Fruit fly (Drosophila melanogaster): Measurements from ENCODE around the gene plh.

The plh gene

dm6 chr3R:5010153-5010552, 678 bp downstream of the plh start (continued):
- TF ChIP-seq usp (GFP tag; optimal IDR thresholded peaks at IDR 0.05) (no peak), gcm2 (GFP tag; optimal IDR thresholded peaks at IDR 0.05) (peak; percentile 86), Aef1 (GFP tag; IDR thresholded peaks at IDR 0.05) (peak; percentile 89), sima (GFP tag; optimal IDR thresholded peaks at IDR 0.05) (peak; percentile 88), CG6254 (GFP tag; optimal IDR thresholded peaks at IDR 0.05) (peak; percentile 90), HLH4C (GFP tag; IDR thresholded peaks at IDR 0.05; ENCODE audit: partially characterized antibody) (no peak), CG31388 (GFP tag; optimal IDR thresholded peaks at IDR 0.05) (peak; percentile 64), CG14441 (GFP tag; IDR thresholded peaks at IDR 0.05) (peak; percentile 92), CG7963 (GFP tag; IDR thresholded peaks at IDR 0.05; ENCODE audit: partially characterized antibody) (no peak), sim (GFP tag; IDR thresholded peaks at IDR 0.05) (peak; percentile 82), Sry-δ (GFP tag; optimal IDR thresholded peaks at IDR 0.05) (peak; percentile 53), fd64A (GFP tag; optimal IDR thresholded peaks at IDR 0.05) (peak; percentile 79), kay (GFP tag; optimal IDR thresholded peaks at IDR 0.05) (peak; percentile 82), crol (GFP tag; IDR thresholded peaks at IDR 0.05) (no peak), CG13123 (GFP tag; optimal IDR thresholded peaks at IDR 0.05) (peak; percentile 85), CG8281 (tag; optimal IDR thresholded peaks at IDR 0.05) (peak; percentile 76), sisA (GFP tag; IDR thresholded peaks at IDR 0.05) (peak; percentile 88), CG43689 (GFP tag; IDR thresholded peaks at IDR 0.05) (peak; percentile 73; the same call in 1 of the 2 replicates), CG8478 (optimal IDR thresholded peaks at IDR 0.05) (no peak), fd96Cb (tag; optimal IDR thresholded peaks at IDR 0.05) (peak; percentile 91), dysf (GFP tag; IDR thresholded peaks at IDR 0.05) (peak; percentile 93), CG17359 (tag; optimal IDR thresholded peaks at IDR 0.05) (peak; percentile 94), Lpt (GFP tag; optimal IDR thresholded peaks at IDR 0.05) (no peak), CG6272 (GFP tag; IDR thresholded peaks at IDR 0.05) (peak; percentile 86), Dll (GFP tag; IDR thresholded peaks at IDR 0.05; ENCODE audit: partially characterized antibody) (no peak), CG11247 (GFP tag; IDR thresholded peaks at IDR 0.05) (peak; percentile 79), fru (optimal IDR thresholded peaks at IDR 0.05) (no peak), CG16813 (GFP tag; IDR thresholded peaks at IDR 0.05; ENCODE audit: partially characterized antibody) (no peak), sob (GFP tag; IDR thresholded peaks at IDR 0.05) (peak; percentile 89), btn (GFP tag; optimal IDR thresholded peaks at IDR 0.05) (peak; percentile 81), ap (GFP tag; IDR thresholded peaks at IDR 0.05) (peak; percentile 86), Dfd (GFP tag; optimal IDR thresholded peaks at IDR 0.05) (no peak), bbx (GFP tag; IDR thresholded peaks at IDR 0.05; ENCODE audit: partially characterized antibody) (no peak), CG6813 (GFP tag; optimal IDR thresholded peaks at IDR 0.05) (peak; percentile 84), bowl (GFP tag; IDR thresholded peaks at IDR 0.05) (peak; percentile 83), dan (GFP tag; IDR thresholded peaks at IDR 0.05) (peak; percentile 56; the same call in 1 of the 2 replicates), CG34224 (GFP tag; IDR thresholded peaks at IDR 0.05; ENCODE audit: partially characterized antibody) (no peak), CG1529 (GFP tag; optimal IDR thresholded peaks at IDR 0.05) (peak; percentile 89), CG17385 (GFP tag; optimal IDR thresholded peaks at IDR 0.05) (peak; percentile 88), zen2 (GFP tag; IDR thresholded peaks at IDR 0.05; ENCODE audit: partially characterized antibody) (no peak), CG6654 (GFP tag; optimal IDR thresholded peaks at IDR 0.05) (peak; percentile 80), esg (GFP tag; conservative IDR thresholded peaks at IDR 0.05) (peak; percentile 90), HLH3B (GFP tag; IDR thresholded peaks at IDR 0.05) (peak; percentile 94), Hmx (GFP tag; optimal IDR thresholded peaks at IDR 0.05) (peak; percentile 14), CG13296 (GFP tag; optimal IDR thresholded peaks at IDR 0.05) (peak; percentile 88), Stat92E (GFP tag; optimal IDR thresholded peaks at IDR 0.05) (peak in 1 of 3 experiments; percentile 79), BEAF-32 (GFP tag; optimal IDR thresholded peaks at IDR 0.05) (no peak), Ssrp (tag; optimal IDR thresholded peaks at IDR 0.05) (peak; percentile 89), chinmo (GFP tag; IDR thresholded peaks at IDR 0.05; ENCODE audit: partially characterized antibody) (0 out of 4 replicates have a peak, but pooled peaks have one; percentile 30), Atf6 (GFP tag; IDR thresholded peaks at IDR 0.05) (peak; percentile 79; the same call in 1 of the 2 replicates), cg (GFP tag; optimal IDR thresholded peaks at IDR 0.05) (no peak)
